Fruit fly (Drosophila melanogaster) whole organism, embryonic: ENCODE results near the gene CG10338.

Source experiments
- Atf3 ChIP-seq: fragments of 200-800 bp; sonication (Bioruptor generic); optimal IDR thresholded peaks from 3 replicates; lab custom pipeline; 2016; ENCODE audit warnings: missing biosample characterization, missing genetic modification characterization
- BEAF-32 ChIP-seq: fragments of 200-800 bp; sonication (Bioruptor generic); optimal IDR thresholded peaks from 3 replicates; lab custom pipeline; 2017; ENCODE audit warnings: missing biosample characterization, missing genetic modification characterization, mild to moderate bottlenecking, moderate library complexity, missing genetic modification reagents
- C15 ChIP-seq: fragments of 200-800 bp; sonication (Bioruptor generic); IDR thresholded peaks from 3 replicates; pipeline ENCODE4 v1.3.6; 2022; ENCODE audit warnings: missing biosample characterization, missing genetic modification characterization
- CG10366 ChIP-seq: fragments of 200-800 bp; sonication (Bioruptor generic); IDR thresholded peaks from 2 replicates; pipeline ENCODE4 v1.3.6; 2022; ENCODE audit warnings: missing biosample characterization, missing genetic modification characterization
- CG11398 ChIP-seq: fragments of 200-800 bp; sonication (Bioruptor generic); optimal IDR thresholded peaks from 2 replicates; lab custom pipeline; 2016; ENCODE audit warnings: missing biosample characterization, missing genetic modification characterization
- CG11560 ChIP-seq: fragments of 200-800 bp; sonication (Bioruptor generic); IDR thresholded peaks from 3 replicates; pipeline ENCODE4 v1.3.6; 2022; ENCODE audit warnings: missing biosample characterization, missing genetic modification characterization
- CG11695 ChIP-seq: fragments of 200-800 bp; sonication (Bioruptor generic); IDR thresholded peaks from 3 replicates; pipeline ENCODE4 v1.3.6; 2022; ENCODE audit warnings: missing biosample characterization, missing genetic modification characterization
- CG12659 ChIP-seq: fragments of 200-800 bp; sonication (Bioruptor generic); optimal IDR thresholded peaks from 3 replicates; lab custom pipeline; 2017; ENCODE audit warnings: mild to moderate bottlenecking, missing biosample characterization, missing genetic modification reagents, missing genetic modification characterization
- CG13287 ChIP-seq: fragments of 200-800 bp; sonication (Bioruptor generic); IDR thresholded peaks from 2 replicates; pipeline ENCODE4 v1.3.6; 2022; ENCODE audit warnings: missing biosample characterization, missing genetic modification characterization; ENCODE audit not compliant: partially characterized antibody
- CG17361 ChIP-seq: fragments of 200-800 bp; sonication (Bioruptor generic); IDR thresholded peaks from 3 replicates; pipeline ENCODE4 v1.3.6; 2022; ENCODE audit warnings: missing biosample characterization, missing genetic modification characterization
- CG18764 ChIP-seq: fragments of 200-800 bp; sonication (Bioruptor generic); optimal IDR thresholded peaks from 3 replicates; lab custom pipeline; 2016; ENCODE audit warnings: missing biosample characterization, missing genetic modification characterization
- CG2129 ChIP-seq: fragments of 200-800 bp; sonication (Bioruptor generic); IDR thresholded peaks from 2 replicates; pipeline ENCODE4 v1.3.6; 2022; ENCODE audit warnings: missing biosample characterization, missing genetic modification characterization; ENCODE audit not compliant: partially characterized antibody
- CG2678 ChIP-seq: fragments of 200-800 bp; sonication (Bioruptor generic); optimal IDR thresholded peaks from 3 replicates; lab custom pipeline; 2019; ENCODE audit warnings: missing biosample characterization, mild to moderate bottlenecking, missing genetic modification characterization, moderate library complexity
- CG31224 ChIP-seq: fragments of 200-800 bp; sonication (Bioruptor generic); IDR thresholded peaks from 2 replicates; pipeline ENCODE4 v1.3.6; 2022; ENCODE audit warnings: missing biosample characterization, missing genetic modification characterization
- CG31388 ChIP-seq: fragments of 200-800 bp; sonication (Bioruptor generic); optimal IDR thresholded peaks from 2 replicates; lab custom pipeline; 2016; ENCODE audit warnings: missing biosample characterization, missing genetic modification characterization
- CG34224 ChIP-seq: fragments of 200-800 bp; sonication (Bioruptor generic); IDR thresholded peaks from 3 replicates; pipeline ENCODE4 v1.3.6; 2022; ENCODE audit warnings: missing biosample characterization, missing genetic modification characterization; ENCODE audit not compliant: partially characterized antibody
- CG4730 ChIP-seq: fragments of 200-800 bp; sonication (Bioruptor generic); IDR thresholded peaks from 2 replicates; pipeline ENCODE4 v1.3.6; 2022; ENCODE audit warnings: missing biosample characterization, missing genetic modification characterization
- CG7928 ChIP-seq: fragments of 200-800 bp; sonication (Bioruptor generic); optimal IDR thresholded peaks from 2 replicates; lab custom pipeline; 2017; ENCODE audit warnings: missing biosample characterization, mild to moderate bottlenecking, missing genetic modification characterization
- CG8290 ChIP-seq, 3 experiments: fragments of 200-800 bp; sonication (Bioruptor generic); optimal IDR thresholded peaks; 2 replicates each; lab custom pipeline; 2016 to 2019; ENCODE audit warnings: missing biosample characterization in 3 of 3, missing genetic modification characterization in 3 of 3, mild to moderate bottlenecking in 2 of 3, moderate library complexity in 1 of 3
- CG8359 ChIP-seq: fragments of 200-800 bp; sonication (Bioruptor generic); optimal IDR thresholded peaks from 2 replicates; lab custom pipeline; 2017; ENCODE audit warnings: missing biosample characterization, mild to moderate bottlenecking, missing genetic modification characterization, borderline replicate concordance
- CG9797 ChIP-seq: fragments of 200-800 bp; sonication (Bioruptor generic); optimal IDR thresholded peaks from 3 replicates; lab custom pipeline; 2018; ENCODE audit warnings: missing biosample characterization, mild to moderate bottlenecking, missing genetic modification characterization
- CG9932 ChIP-seq: fragments of 200-800 bp; sonication (Bioruptor generic); IDR thresholded peaks from 2 replicates; pipeline ENCODE4 v1.3.6; 2022; ENCODE audit warnings: missing biosample characterization, missing genetic modification characterization
- Camta ChIP-seq: fragments of 200-800 bp; sonication (Bioruptor generic); optimal IDR thresholded peaks from 2 replicates; lab custom pipeline; 2016; ENCODE audit warnings: missing biosample characterization, missing genetic modification characterization
- Dek ChIP-seq: fragments of 200-800 bp; sonication (Bioruptor generic); optimal IDR thresholded peaks from 3 replicates; lab custom pipeline; 2019; ENCODE audit warnings: missing biosample characterization, mild to moderate bottlenecking, missing genetic modification characterization, moderate library complexity
- HLH4C ChIP-seq: fragments of 200-800 bp; sonication (Bioruptor generic); IDR thresholded peaks from 3 replicates; pipeline ENCODE4 v1.3.6; 2022; ENCODE audit warnings: missing biosample characterization, missing genetic modification characterization; ENCODE audit not compliant: partially characterized antibody
- Hand ChIP-seq: fragments of 200-800 bp; sonication (Bioruptor generic); optimal IDR thresholded peaks from 2 replicates; lab custom pipeline; 2017; ENCODE audit warnings: mild to moderate bottlenecking, missing biosample characterization, missing genetic modification reagents, missing genetic modification characterization
- Hmr ChIP-seq: fragments of 200-800 bp; sonication (Bioruptor generic); optimal IDR thresholded peaks from 3 replicates; lab custom pipeline; 2017; ENCODE audit warnings: mild to moderate bottlenecking, missing biosample characterization, missing genetic modification reagents, missing genetic modification characterization
- Hsf ChIP-seq: fragments of 200-800 bp; sonication (Bioruptor generic); optimal IDR thresholded peaks from 3 replicates; lab custom pipeline; 2016; ENCODE audit warnings: missing biosample characterization, missing genetic modification characterization
- NFAT ChIP-seq: fragments of 200-800 bp; sonication (Bioruptor generic); IDR thresholded peaks from 2 replicates; pipeline ENCODE4 v1.3.6; 2022; ENCODE audit warnings: missing biosample characterization, missing genetic modification characterization
- Sox100B ChIP-seq: fragments of 200-800 bp; sonication (Bioruptor generic); optimal IDR thresholded peaks from 3 replicates; lab custom pipeline; 2018; ENCODE audit warnings: missing biosample characterization, mild to moderate bottlenecking, missing genetic modification characterization
- Tbp ChIP-seq: fragments of >200 bp; optimal IDR thresholded peaks from 2 replicates; lab custom pipeline; 2018; ENCODE audit warnings: missing biosample characterization, missing genetic modification characterization
- Vsx1 ChIP-seq: fragments of 200-800 bp; sonication (Bioruptor generic); optimal IDR thresholded peaks from 2 replicates; lab custom pipeline; 2017; ENCODE audit warnings: missing biosample characterization, mild to moderate bottlenecking, missing genetic modification characterization, missing genetic modification reagents
- Xbp1 ChIP-seq: fragments of 200-800 bp; sonication (Bioruptor generic); optimal IDR thresholded peaks from 3 replicates; lab custom pipeline; 2016; ENCODE audit warnings: missing biosample characterization, mild to moderate bottlenecking, missing genetic modification characterization
- YL-1 ChIP-seq: fragments of 200-800 bp; sonication (Bioruptor generic); optimal IDR thresholded peaks from 3 replicates; lab custom pipeline; 2017; ENCODE audit warnings: missing biosample characterization, mild to moderate bottlenecking, missing genetic modification characterization
- abd-A ChIP-seq: fragments of 200-800 bp; sonication (Bioruptor generic); optimal IDR thresholded peaks from 3 replicates; lab custom pipeline; 2019; ENCODE audit warnings: missing biosample characterization, mild to moderate bottlenecking, missing genetic modification characterization, moderate library complexity
- bab2 ChIP-seq: fragments of 200-800 bp; sonication (Bioruptor generic); optimal IDR thresholded peaks from 2 replicates; lab custom pipeline; 2016; ENCODE audit warnings: missing biosample characterization, missing genetic modification characterization
- dpn ChIP-seq, 2 experiments: fragments of 200-800 bp; sonication (Bioruptor generic); optimal IDR thresholded peaks; 3 replicates each; lab custom pipeline; 2016; ENCODE audit warnings: missing biosample characterization in 2 of 2, missing genetic modification characterization in 2 of 2
- esg ChIP-seq: fragments of 200-800 bp; sonication (Bioruptor generic); conservative IDR thresholded peaks from 2 replicates; pipeline ENCODE4 v1.3.6; 2022; ENCODE audit warnings: missing biosample characterization, missing genetic modification characterization
- ewg ChIP-seq: fragments of 200-800 bp; sonication (Bioruptor generic); optimal IDR thresholded peaks from 3 replicates; lab custom pipeline; 2017; ENCODE audit warnings: mild to moderate bottlenecking, missing biosample characterization, missing genetic modification reagents, missing genetic modification characterization
- fd102C ChIP-seq: fragments of 200-800 bp; sonication (Bioruptor generic); optimal IDR thresholded peaks from 2 replicates; lab custom pipeline; 2018; ENCODE audit warnings: missing biosample characterization, mild to moderate bottlenecking, missing genetic modification characterization, moderate library complexity
- gce ChIP-seq: fragments of 200-800 bp; sonication (Bioruptor generic); IDR thresholded peaks from 3 replicates; pipeline ENCODE4 v1.3.6; 2022; ENCODE audit warnings: missing biosample characterization, missing genetic modification characterization
- gcm2 ChIP-seq: fragments of 200-800 bp; sonication (Bioruptor generic); optimal IDR thresholded peaks from 2 replicates; lab custom pipeline; 2016; ENCODE audit warnings: missing biosample characterization, missing genetic modification characterization
- gsb-n ChIP-seq: fragments of 200-800 bp; sonication (Bioruptor generic); optimal IDR thresholded peaks from 3 replicates; lab custom pipeline; 2018; ENCODE audit warnings: missing biosample characterization, mild to moderate bottlenecking, missing genetic modification characterization
- hkb ChIP-seq, 2 experiments: fragments of 200-800 bp in 1 of 2; fragments of >200 bp in 1 of 2; sonication (Bioruptor generic) in 1 of 2; IDR thresholded peaks in 1 of 2; optimal IDR thresholded peaks in 1 of 2; 2 replicates each; pipeline versions ENCODE4 v1.3.6 to Lab custom; 2017 to 2022; ENCODE audit warnings: missing biosample characterization in 1 of 2, missing genetic modification characterization in 1 of 2
- kay ChIP-seq: fragments of 200-800 bp; sonication (Bioruptor generic); optimal IDR thresholded peaks from 2 replicates; lab custom pipeline; 2016; ENCODE audit warnings: missing biosample characterization, missing genetic modification characterization
- ken ChIP-seq: fragments of 200-800 bp; sonication (Bioruptor generic); IDR thresholded peaks from 3 replicates; pipeline ENCODE4 v1.3.6; 2022; ENCODE audit warnings: missing biosample characterization, missing genetic modification characterization
- mam ChIP-seq: fragments of 200-800 bp; sonication (Bioruptor generic); optimal IDR thresholded peaks from 3 replicates; lab custom pipeline; 2016; ENCODE audit warnings: missing biosample characterization, missing genetic modification characterization
- slbo ChIP-seq: fragments of 200-800 bp; sonication (Bioruptor generic); IDR thresholded peaks from 2 replicates; pipeline ENCODE4 v1.3.6; 2022; ENCODE audit warnings: missing biosample characterization, missing genetic modification characterization
- so ChIP-seq: fragments of 200-800 bp; sonication (Bioruptor generic); IDR thresholded peaks from 3 replicates; pipeline ENCODE4 v1.3.6; 2022; ENCODE audit warnings: missing biosample characterization, missing genetic modification characterization
- stwl ChIP-seq: fragments of 200-800 bp; sonication (Bioruptor generic); optimal IDR thresholded peaks from 3 replicates; lab custom pipeline; 2018; ENCODE audit warnings: missing biosample characterization, mild to moderate bottlenecking, missing genetic modification characterization, moderate library complexity

The CG10338 gene

DNA sequence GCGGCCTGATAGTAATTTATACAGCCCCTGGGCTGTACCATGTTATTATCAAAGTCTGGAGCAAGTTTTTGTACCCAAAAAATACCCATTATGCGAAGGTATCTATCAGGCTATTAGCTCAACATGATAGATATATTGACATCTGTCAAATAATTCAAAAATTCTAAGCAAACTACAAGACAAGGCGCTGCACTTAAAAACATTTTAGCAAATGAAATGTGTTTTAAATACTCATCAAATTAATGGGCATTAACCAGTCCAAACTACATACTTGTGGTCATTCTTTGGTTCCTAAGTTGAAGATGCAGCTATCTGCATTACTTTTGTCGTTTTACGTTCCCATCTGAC is 42.2 kb upstream of the CG10338 start (continued):
- TF ChIP-seq CG8290 (GFP tag; optimal IDR thresholded peaks at IDR 0.05; lab: Kevin White, UChicago) (peak; percentile 4), CG8290 (tag; optimal IDR thresholded peaks at IDR 0.05; lab: Kevin White, UChicago) (peak in 1 of 2 experiments; percentile 52), stwl (peak; percentile 17), CG12659 (GFP tag; lab: Kevin White, UChicago) (peak; percentile 36), Dek (tag; lab: Kevin White, UChicago) (no peak), esg (GFP tag; lab: Robert Waterston, UW) (peak; percentile 64), Camta (GFP tag; lab: Kevin White, UChicago) (peak; percentile 56), CG2678 (tag; lab: Kevin White, UChicago) (peak; percentile 84), CG2129 (GFP tag; lab: Robert Waterston, UW) (no peak), CG11398 (GFP tag; lab: Kevin White, UChicago) (no peak), HLH4C (no peak), CG18764 (GFP tag; lab: Kevin White, UChicago) (peak; percentile 63), Tbp (no peak), CG7928 (GFP tag; lab: Kevin White, UChicago) (no peak), Hand (GFP tag; lab: Kevin White, UChicago) (no peak), so (GFP tag; lab: Robert Waterston, UW) (0 out of 3 replicates have a peak, but pooled peaks have one; percentile 16), Vsx1 (GFP tag; lab: Kevin White, UChicago) (no peak), Hsf (GFP tag; lab: Kevin White, UChicago) (peak; percentile 32), CG9797 (GFP tag; lab: Kevin White, UChicago) (no peak), slbo (GFP tag; lab: Robert Waterston, UW) (peak; percentile 44), gce (GFP tag; lab: Robert Waterston, UW) (peak; percentile 76; the same call in 2 of the 3 replicates), Xbp1 (GFP tag; lab: Kevin White, UChicago) (peak; percentile 77), gsb-n (tag; lab: Kevin White, UChicago) (peak; percentile 70), CG13287 (GFP tag; lab: Robert Waterston, UW) (no peak), gcm2 (GFP tag; lab: Kevin White, UChicago) (no peak), mam (GFP tag; lab: Kevin White, UChicago) (peak; percentile 57), CG34224 (GFP tag; lab: Robert Waterston, UW) (no peak), Hmr (GFP tag; lab: Kevin White, UChicago) (no peak), abd-A (no peak), CG4730 (peak; percentile 70), BEAF-32 (GFP tag; lab: Kevin White, UChicago) (no peak), kay (GFP tag; lab: Kevin White, UChicago) (peak; percentile 59), CG8359 (peak; percentile 51), CG11560 (tag; lab: Robert Waterston, UW) (no peak), Sox100B (peak; percentile 55), CG9932 (GFP tag; lab: Robert Waterston, UW) (no peak), CG31388 (GFP tag; lab: Kevin White, UChicago) (peak; percentile 47), CG11695 (GFP tag; lab: Robert Waterston, UW) (peak; percentile 58; the same call in 1 of the 3 replicates), bab2 (GFP tag; lab: Kevin White, UChicago) (peak; percentile 7), ewg (GFP tag; lab: Kevin White, UChicago) (peak; percentile 43), hkb (optimal IDR thresholded peaks at IDR 0.05; lab: Kevin White, UChicago) (no peak), hkb (GFP tag; IDR thresholded peaks at IDR 0.05; lab: Robert Waterston, UW) (peak; percentile 67; the same call in 1 of the 2 replicates), Atf3 (GFP tag; lab: Kevin White, UChicago) (peak; percentile 15), NFAT (GFP tag; lab: Robert Waterston, UW) (0 out of 2 replicates have a peak, but pooled peaks have one; percentile 38), fd102C (GFP tag; lab: Kevin White, UChicago) (no peak), dpn (GFP tag; optimal IDR thresholded peaks at IDR 0.05; lab: Kevin White, UChicago) (peak; percentile 26 to 66), CG10366 (GFP tag; lab: Robert Waterston, UW) (peak; percentile 66), CG17361 (GFP tag; lab: Robert Waterston, UW) (peak; percentile 86), YL-1 (GFP tag; lab: Kevin White, UChicago) (no peak), ken (GFP tag; lab: Robert Waterston, UW) (peak; percentile 64; the same call in 2 of the 3 replicates), CG31224 (GFP tag; lab: Robert Waterston, UW) (peak; percentile 61), C15 (no peak)
